Fruit fly (Drosophila melanogaster) whole organism, prepupa: ENCODE measurements around the gene CG4161.

Experiments used
- CG10669 ChIP-seq: fragments of 200-800 bp; sonication (Bioruptor generic); optimal IDR thresholded peaks from 3 replicates; lab custom pipeline; 2018; ENCODE audit warnings: missing biosample characterization, mild to moderate bottlenecking, missing genetic modification characterization, moderate library complexity
- CG11294 ChIP-seq: fragments of 200-800 bp; sonication (Bioruptor generic); IDR thresholded peaks from 2 replicates; pipeline ENCODE4 v1.3.6; 2022; ENCODE audit warnings: missing biosample characterization, missing genetic modification characterization
- CG11762 ChIP-seq: fragments of 200-800 bp; sonication (Bioruptor generic); optimal IDR thresholded peaks from 3 replicates; lab custom pipeline; 2016; ENCODE audit warnings: missing biosample characterization, missing genetic modification characterization; ENCODE audit not compliant: insufficient read depth
- CG11902 ChIP-seq: fragments of 200-800 bp; sonication (Bioruptor generic); optimal IDR thresholded peaks from 3 replicates; lab custom pipeline; 2016; ENCODE audit warnings: missing biosample characterization, missing genetic modification characterization
- CG15336 ChIP-seq: fragments of 200-800 bp; sonication (Bioruptor generic); IDR thresholded peaks from 2 replicates; pipeline ENCODE4 v1.3.6; 2022; ENCODE audit warnings: missing biosample characterization, missing genetic modification characterization
- CG16779 ChIP-seq: fragments of 200-800 bp; sonication (Bioruptor generic); optimal IDR thresholded peaks from 3 replicates; lab custom pipeline; 2017; ENCODE audit warnings: missing biosample characterization, mild to moderate bottlenecking, missing genetic modification characterization
- CG3032 ChIP-seq: fragments of 200-800 bp; optimal IDR thresholded peaks from 2 replicates; lab custom pipeline; 2019; ENCODE audit warnings: missing biosample characterization, mild to moderate bottlenecking, missing genetic modification characterization, moderate library complexity
- CG32006 ChIP-seq: fragments of 200-800 bp; sonication (Bioruptor generic); optimal IDR thresholded peaks from 3 replicates; lab custom pipeline; 2017; ENCODE audit warnings: missing biosample characterization, mild to moderate bottlenecking, missing genetic modification characterization
- CG34406 ChIP-seq: fragments of 200-800 bp; sonication (Bioruptor generic); optimal IDR thresholded peaks from 3 replicates; lab custom pipeline; 2016; ENCODE audit warnings: missing biosample characterization, missing genetic modification characterization
- CG3919 ChIP-seq: fragments of 200-800 bp; sonication (Bioruptor generic); optimal IDR thresholded peaks from 3 replicates; lab custom pipeline; 2016; ENCODE audit warnings: missing biosample characterization, missing genetic modification characterization
- CG4318 ChIP-seq: fragments of 200-800 bp; sonication (Bioruptor generic); optimal IDR thresholded peaks from 3 replicates; lab custom pipeline; 2017; ENCODE audit warnings: missing biosample characterization, mild to moderate bottlenecking, missing genetic modification characterization
- CG6163 ChIP-seq: fragments of 200-800 bp; sonication (Bioruptor generic); IDR thresholded peaks from 3 replicates; pipeline ENCODE4 v1.3.6; 2022; ENCODE audit warnings: missing biosample characterization, missing genetic modification characterization
- CG6276 ChIP-seq: fragments of 200-800 bp; sonication (Bioruptor generic); optimal IDR thresholded peaks from 2 replicates; lab custom pipeline; 2017; ENCODE audit warnings: missing biosample characterization, mild to moderate bottlenecking, missing genetic modification characterization
- CG6792 ChIP-seq: fragments of 200-800 bp; sonication (Bioruptor generic); optimal IDR thresholded peaks from 3 replicates; lab custom pipeline; 2016; ENCODE audit warnings: missing biosample characterization, missing genetic modification characterization
- CG6808 ChIP-seq: fragments of 200-800 bp; sonication (Bioruptor generic); optimal IDR thresholded peaks from 3 replicates; lab custom pipeline; 2017; ENCODE audit warnings: missing biosample characterization, missing genetic modification characterization, mild to moderate bottlenecking, moderate library complexity, missing genetic modification reagents
- CG6854 ChIP-seq: fragments of 200-800 bp; sonication (Bioruptor generic); optimal IDR thresholded peaks from 2 replicates; lab custom pipeline; 2017; ENCODE audit warnings: missing biosample characterization, mild to moderate bottlenecking, missing genetic modification characterization
- CG8319 ChIP-seq: fragments of 200-800 bp; sonication (Bioruptor generic); optimal IDR thresholded peaks from 3 replicates; lab custom pipeline; 2016; ENCODE audit warnings: missing biosample characterization, missing genetic modification characterization
- CG8632 ChIP-seq: fragments of 200-800 bp; sonication (Bioruptor generic); optimal IDR thresholded peaks from 3 replicates; lab custom pipeline; 2016; ENCODE audit warnings: missing biosample characterization, missing genetic modification characterization
- CG9139 ChIP-seq: fragments of 200-800 bp; sonication (Bioruptor generic); optimal IDR thresholded peaks from 3 replicates; lab custom pipeline; 2017; ENCODE audit warnings: missing biosample characterization, mild to moderate bottlenecking, missing genetic modification characterization
- Eip75B ChIP-seq: fragments of 200-800 bp; sonication (Bioruptor generic); optimal IDR thresholded peaks from 3 replicates; lab custom pipeline; 2016; ENCODE audit warnings: missing biosample characterization, missing genetic modification characterization
- Eip78C ChIP-seq: fragments of 200-800 bp; sonication (Bioruptor generic); peaks from one replicate; lab custom pipeline; 2016; ENCODE audit warnings: missing biosample characterization, missing genetic modification characterization
- Eip93F ChIP-seq: fragments of 200-800 bp; sonication (Bioruptor generic); optimal IDR thresholded peaks from 2 replicates; lab custom pipeline; 2016; ENCODE audit warnings: missing biosample characterization, mild to moderate bottlenecking, missing genetic modification characterization
- Ets21C ChIP-seq: fragments of 200-800 bp; sonication (Bioruptor generic); optimal IDR thresholded peaks from 3 replicates; lab custom pipeline; 2016; ENCODE audit warnings: missing biosample characterization, missing genetic modification characterization
- Ets96B ChIP-seq: fragments of 200-800 bp; optimal IDR thresholded peaks from 2 replicates; lab custom pipeline; 2019; ENCODE audit warnings: missing biosample characterization, mild to moderate bottlenecking, missing genetic modification characterization, moderate library complexity
- Gug ChIP-seq: fragments of 200-800 bp; sonication (Bioruptor generic); IDR thresholded peaks from 2 replicates; pipeline ENCODE4 v1.3.6; 2022; ENCODE audit warnings: missing biosample characterization, missing genetic modification characterization
- Hr38 ChIP-seq: sonication (Bioruptor generic); optimal IDR thresholded peaks from 2 replicates; lab custom pipeline; 2016; ENCODE audit warnings: missing biosample characterization, missing genetic modification characterization
- Hr39 ChIP-seq: fragments of 200-800 bp; sonication (Bioruptor generic); optimal IDR thresholded peaks from 2 replicates; lab custom pipeline; 2016; ENCODE audit warnings: missing biosample characterization, missing genetic modification characterization
- Hr4 ChIP-seq: fragments of 200-800 bp; sonication (Bioruptor generic); optimal IDR thresholded peaks from 3 replicates; lab custom pipeline; 2016; ENCODE audit warnings: missing biosample characterization, missing genetic modification characterization
- Lpt ChIP-seq: fragments of 200-800 bp; sonication (Bioruptor generic); optimal IDR thresholded peaks from 3 replicates; lab custom pipeline; 2016; ENCODE audit warnings: missing biosample characterization, missing genetic modification characterization
- Met ChIP-seq: fragments of 200-800 bp; sonication (Bioruptor generic); optimal IDR thresholded peaks from 3 replicates; lab custom pipeline; 2016; ENCODE audit warnings: missing biosample characterization, missing genetic modification characterization
- OdsH ChIP-seq: fragments of 200-800 bp; sonication (Bioruptor generic); optimal IDR thresholded peaks from 3 replicates; lab custom pipeline; 2016; ENCODE audit warnings: missing biosample characterization, missing genetic modification characterization
- Sox102F ChIP-seq: fragments of 200-800 bp; sonication (Bioruptor generic); optimal IDR thresholded peaks from 2 replicates; lab custom pipeline; 2016; ENCODE audit warnings: missing biosample characterization, mild to moderate bottlenecking, missing genetic modification characterization
- Sox14 ChIP-seq: fragments of 200-800 bp; sonication (Bioruptor generic); optimal IDR thresholded peaks from 3 replicates; lab custom pipeline; 2016; ENCODE audit warnings: missing biosample characterization, missing genetic modification characterization
- Sox15 ChIP-seq: fragments of 200-800 bp; sonication (Bioruptor generic); optimal IDR thresholded peaks from 3 replicates; lab custom pipeline; 2016; ENCODE audit warnings: missing biosample characterization, missing genetic modification characterization
- achi ChIP-seq: fragments of 200-800 bp; sonication (Bioruptor generic); optimal IDR thresholded peaks from 3 replicates; lab custom pipeline; 2016; ENCODE audit warnings: missing biosample characterization, missing genetic modification characterization
- acj6 ChIP-seq: fragments of 200-800 bp; sonication (Bioruptor generic); optimal IDR thresholded peaks from 3 replicates; lab custom pipeline; 2016; ENCODE audit warnings: missing biosample characterization, missing genetic modification characterization
- cyc ChIP-seq: fragments of 200-800 bp; sonication (Bioruptor generic); optimal IDR thresholded peaks from 3 replicates; lab custom pipeline; 2016; ENCODE audit warnings: missing biosample characterization, missing genetic modification characterization
- dac ChIP-seq: fragments of 200-800 bp; sonication (Bioruptor generic); optimal IDR thresholded peaks from 2 replicates; lab custom pipeline; 2017; ENCODE audit warnings: missing biosample characterization, mild to moderate bottlenecking, missing genetic modification characterization
- eg ChIP-seq: fragments of 200-800 bp; sonication (Bioruptor generic); IDR thresholded peaks from 3 replicates; pipeline ENCODE4 v1.3.6; 2022; ENCODE audit warnings: missing biosample characterization, missing genetic modification characterization
- fd59A ChIP-seq: fragments of 200-800 bp; sonication (Bioruptor generic); optimal IDR thresholded peaks from 2 replicates; lab custom pipeline; 2017; ENCODE audit warnings: missing biosample characterization, mild to moderate bottlenecking, missing genetic modification characterization, missing genetic modification reagents
- fd85E ChIP-seq: fragments of 200-800 bp; sonication (Bioruptor generic); optimal IDR thresholded peaks from 3 replicates; lab custom pipeline; 2016; ENCODE audit warnings: missing biosample characterization, missing genetic modification characterization
- net ChIP-seq: fragments of 200-800 bp; sonication (Bioruptor generic); optimal IDR thresholded peaks from 3 replicates; lab custom pipeline; 2016; ENCODE audit warnings: missing biosample characterization, missing genetic modification characterization
- pdm3 ChIP-seq: fragments of 200-800 bp; sonication (Bioruptor generic); optimal IDR thresholded peaks from 3 replicates; lab custom pipeline; 2016; ENCODE audit warnings: missing biosample characterization, missing genetic modification characterization
- salr ChIP-seq, 2 experiments: fragments of 200-800 bp; sonication (Bioruptor generic); optimal IDR thresholded peaks; 3 replicates each; lab custom pipeline; 2016 to 2018; ENCODE audit warnings: missing biosample characterization in 2 of 2, missing genetic modification characterization in 2 of 2, mild to moderate bottlenecking in 1 of 2
- spab ChIP-seq: fragments of 200-800 bp; sonication (Bioruptor generic); optimal IDR thresholded peaks from 2 replicates; lab custom pipeline; 2017; ENCODE audit warnings: missing biosample characterization, mild to moderate bottlenecking, missing genetic modification characterization, missing genetic modification reagents
- ss ChIP-seq, 2 experiments: fragments of 200-800 bp; sonication (Bioruptor generic); optimal IDR thresholded peaks; 2 replicates in 1 of 2; 3 replicates in 1 of 2; lab custom pipeline; 2017 to 2018; ENCODE audit warnings: mild to moderate bottlenecking in 2 of 2, missing biosample characterization in 2 of 2, missing genetic modification characterization in 2 of 2, moderate library complexity in 1 of 2
- svp ChIP-seq: fragments of 200-800 bp; sonication (Bioruptor generic); peaks from one replicate; lab custom pipeline; 2016; ENCODE audit warnings: missing biosample characterization, missing genetic modification characterization
- vri ChIP-seq: fragments of 200-800 bp; sonication (Bioruptor generic); optimal IDR thresholded peaks from 3 replicates; lab custom pipeline; 2016; ENCODE audit warnings: missing biosample characterization, mild to moderate bottlenecking, missing genetic modification characterization

The CG4161 gene

DNA sequence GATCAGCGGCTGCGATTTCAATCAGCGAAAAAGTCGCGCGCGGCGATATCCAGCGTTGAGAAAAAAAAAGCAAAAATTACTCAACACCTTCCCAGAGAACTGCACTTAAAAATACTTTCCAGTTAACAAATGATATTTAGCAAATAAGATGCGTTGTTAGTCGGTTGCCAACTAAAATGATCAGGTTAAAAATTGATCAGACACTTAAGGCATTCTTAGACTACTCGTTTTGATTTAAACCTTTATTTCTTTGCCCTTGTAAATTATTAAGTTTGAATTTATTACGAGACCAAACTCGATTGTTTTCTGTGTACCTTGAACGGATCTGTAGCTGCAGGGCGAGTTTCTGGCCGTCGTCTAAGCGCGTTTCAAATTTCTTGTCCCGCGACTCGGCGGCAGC, 32.8 kb downstream of the CG4161 start (continued):
- peak; percentile 58 for TF ChIP-seq OdsH (GFP tag; lab: Kevin White, UChicago)
- TF ChIP-seq CG6792 (GFP tag; lab: Kevin White, UChicago) = peak; percentile 19
- peak; percentile 76 for TF ChIP-seq CG32006 (GFP tag; lab: Kevin White, UChicago)
- TF ChIP-seq eg (GFP tag; lab: Robert Waterston, UW) = peak; percentile 72; the same call in 2 of the 3 replicates
- TF ChIP-seq CG3919 (GFP tag; lab: Kevin White, UChicago) = peak; percentile 48
- TF ChIP-seq CG8632 = no peak
- TF ChIP-seq Ets96B (tag; lab: Kevin White, UChicago) = no peak
- peak; percentile 37; the same call in 2 of the 3 replicates for TF ChIP-seq CG6163 (GFP tag; lab: Robert Waterston, UW)
- TF ChIP-seq Eip93F (GFP tag; lab: Kevin White, UChicago) = no peak
- peak; percentile 72 for TF ChIP-seq CG15336 (GFP tag; lab: Robert Waterston, UW)
- TF ChIP-seq cyc (GFP tag; lab: Kevin White, UChicago) = no peak
- TF ChIP-seq CG11902 (GFP tag; lab: Kevin White, UChicago) = no peak
- no peak for TF ChIP-seq Gug (GFP tag; lab: Robert Waterston, UW)
- no peak for TF ChIP-seq Hr38 (GFP tag; lab: Kevin White, UChicago)
- TF ChIP-seq Met (GFP tag; lab: Kevin White, UChicago) = peak; percentile 41
- no peak for TF ChIP-seq Sox15 (GFP tag; lab: Kevin White, UChicago)
- TF ChIP-seq Sox14 (GFP tag; lab: Kevin White, UChicago) = peak; percentile 34
- TF ChIP-seq net = peak; percentile 40
- TF ChIP-seq Eip78C = peak; percentile 73
- no peak for TF ChIP-seq fd59A
- TF ChIP-seq spab (GFP tag; lab: Kevin White, UChicago) = no peak
- no peak for TF ChIP-seq CG3032 (tag; lab: Kevin White, UChicago)
- TF ChIP-seq dac = no peak
- peak; percentile 18 for TF ChIP-seq CG34406 (GFP tag; lab: Kevin White, UChicago)
- TF ChIP-seq svp (GFP tag; lab: Kevin White, UChicago) = peak; percentile 72
- peak; percentile 33 for TF ChIP-seq acj6 (GFP tag; lab: Kevin White, UChicago)
- peak; percentile 9 for TF ChIP-seq CG16779
- peak; percentile 21 for TF ChIP-seq Eip75B (GFP tag; lab: Kevin White, UChicago)
- peak; percentile 46 for TF ChIP-seq CG4318 (GFP tag; lab: Kevin White, UChicago)
- TF ChIP-seq CG6854 (GFP tag; lab: Kevin White, UChicago) = no peak
- no peak for TF ChIP-seq CG6808 (GFP tag; lab: Kevin White, UChicago)

- TF ChIP-seq CG8632 (no peak), salr (GFP tag; optimal IDR thresholded peaks at IDR 0.05; lab: Kevin White, UChicago) (no peak), CG11762 (no peak), CG11902 (GFP tag; lab: Kevin White, UChicago) (no peak), Eip93F (GFP tag; lab: Kevin White, UChicago) (no peak), CG9139 (no peak), ss (GFP tag; optimal IDR thresholded peaks at IDR 0.05; lab: Kevin White, UChicago) (no peak), Ets21C (GFP tag; lab: Kevin White, UChicago) (no peak), OdsH (GFP tag; lab: Kevin White, UChicago) (peak; percentile 10), acj6 (GFP tag; lab: Kevin White, UChicago) (no peak), CG3032 (tag; lab: Kevin White, UChicago) (no peak), svp (GFP tag; lab: Kevin White, UChicago) (no peak), Hr38 (GFP tag; lab: Kevin White, UChicago) (no peak), Sox102F (GFP tag; lab: Kevin White, UChicago) (no peak), fd85E (GFP tag; lab: Kevin White, UChicago) (no peak), eg (GFP tag; lab: Robert Waterston, UW) (peak; percentile 57; the same call in 2 of the 3 replicates), CG8319 (GFP tag; lab: Kevin White, UChicago) (no peak), Eip75B (GFP tag; lab: Kevin White, UChicago) (no peak), CG6792 (GFP tag; lab: Kevin White, UChicago) (no peak), CG6808 (GFP tag; lab: Kevin White, UChicago) (no peak), pdm3 (GFP tag; lab: Kevin White, UChicago) (peak; percentile 49), Lpt (GFP tag; lab: Kevin White, UChicago) (no peak), CG32006 (GFP tag; lab: Kevin White, UChicago) (peak; percentile 43), achi (no peak), CG4318 (GFP tag; lab: Kevin White, UChicago) (no peak), vri (no peak), CG6163 (GFP tag; lab: Robert Waterston, UW) (peak; percentile 59; the same call in 2 of the 3 replicates), CG15336 (GFP tag; lab: Robert Waterston, UW) (peak; percentile 58), CG11294 (GFP tag; lab: Robert Waterston, UW) (no peak), CG3919 (GFP tag; lab: Kevin White, UChicago) (peak; percentile 12), CG6276 (GFP tag; lab: Kevin White, UChicago) (peak; percentile 11), net (no peak), Hr39 (GFP tag; lab: Kevin White, UChicago) (peak; percentile 4), Hr4 (GFP tag; lab: Kevin White, UChicago) (peak; percentile 32), CG10669 (GFP tag; lab: Kevin White, UChicago) (no peak), spab (GFP tag; lab: Kevin White, UChicago) (no peak)
Measured at dm6 chr2L:15468776-15469175, 35.7 kb downstream of the CG4161 start.
